Fruit fly (Drosophila melanogaster) whole organism, embryonic: ENCODE results near the gene CG43090.

Source experiments
- CG2889 ChIP-seq: fragments of 200-800 bp; sonication (Bioruptor generic); IDR thresholded peaks from 3 replicates; pipeline ENCODE4 v1.3.6; 2022; ENCODE audit warnings: missing biosample characterization, missing genetic modification characterization
- CG30020 ChIP-seq: fragments of 200-800 bp; optimal IDR thresholded peaks from 2 replicates; lab custom pipeline; 2019; ENCODE audit warnings: missing biosample characterization, mild to moderate bottlenecking, missing genetic modification characterization, moderate library complexity
- CG7271 ChIP-seq: fragments of 200-800 bp; sonication (Bioruptor generic); optimal IDR thresholded peaks from 2 replicates; lab custom pipeline; 2018; ENCODE audit warnings: missing biosample characterization, mild to moderate bottlenecking, missing genetic modification characterization, moderate library complexity
- Dll ChIP-seq: fragments of 200-800 bp; sonication (Bioruptor generic); IDR thresholded peaks from 4 replicates; pipeline ENCODE4 v1.3.6; 2022; ENCODE audit warnings: missing biosample characterization, missing genetic modification characterization; ENCODE audit not compliant: partially characterized antibody
- Med ChIP-seq: fragments of 200-800 bp; sonication (Bioruptor generic); peaks from one replicate; lab custom pipeline; 2016; ENCODE audit warnings: missing biosample characterization, missing genetic modification characterization, mild to moderate bottlenecking, inconsistent platforms, moderate library complexity
- ab ChIP-seq: fragments of 200-800 bp; sonication (Bioruptor generic); optimal IDR thresholded peaks from 2 replicates; lab custom pipeline; 2016; ENCODE audit warnings: missing biosample characterization, missing genetic modification characterization
- pan ChIP-seq, 4 experiments: fragments of >200 bp in 3 of 4; fragments of 200-800 bp in 1 of 4; sonication (Bioruptor generic) in 1 of 4; optimal IDR thresholded peaks in 3 of 4; IDR thresholded peaks in 1 of 4; 2 replicates each; pipeline versions ENCODE4 v1.3.6 to Lab custom; 2017 to 2022; ENCODE audit warnings: missing biosample characterization in 2 of 4, missing genetic modification characterization in 2 of 4, mixed read lengths in 1 of 4
- shn ChIP-seq: fragments of 200-800 bp; sonication (Bioruptor generic); optimal IDR thresholded peaks from 3 replicates; lab custom pipeline; 2016; ENCODE audit warnings: missing biosample characterization, missing genetic modification characterization
- zfh2 ChIP-seq: fragments of 200-800 bp; sonication (Bioruptor generic); optimal IDR thresholded peaks from 2 replicates; lab custom pipeline; 2016; ENCODE audit warnings: missing biosample characterization, missing genetic modification characterization

dm6 chrX:6151919-6152318, 47.8 kb downstream of the CG43090 start:
- TF ChIP-seq zfh2 = no peak
- TF ChIP-seq Dll = no peak
- TF ChIP-seq Med = no peak
- no peak for TF ChIP-seq CG2889 (GFP tag; lab: Robert Waterston, UW)
- TF ChIP-seq ab (GFP tag; lab: Kevin White, UChicago) = no peak
- no peak for TF ChIP-seq CG7271 (tag; lab: Kevin White, UChicago)
- no peak for TF ChIP-seq shn (GFP tag; lab: Kevin White, UChicago)
- TF ChIP-seq pan (optimal IDR thresholded peaks at IDR 0.05; lab: Kevin White, UChicago) = no peak
- peak in 1 of 2 experiments; percentile 36 for TF ChIP-seq pan (GFP tag; optimal IDR thresholded peaks at IDR 0.05 in 1 of 2, IDR thresholded peaks at IDR 0.05 in 1 of 2)
- TF ChIP-seq CG30020 (tag; lab: Kevin White, UChicago) = no peak
